Worm (Caenorhabditis elegans) whole organism, L3 larva: ENCODE data around the gene ZC239.4.

Experiments
- R02D3.7 ChIP-seq: fragments of 150-350 bp; optimal IDR thresholded peaks from 2 replicates; lab custom pipeline; 2014; ENCODE audit warnings: missing biosample characterization, missing genetic modification characterization
- ama-1 ChIP-seq: fragments of 150-350 bp; optimal IDR thresholded peaks from 2 replicates; lab custom pipeline; 2018
- ceh-9 ChIP-seq: sonication (generic microtip); optimal IDR thresholded peaks from 2 replicates; lab custom pipeline; 2018; ENCODE audit warnings: missing biosample characterization, missing genetic modification characterization
- eor-1 ChIP-seq, 2 experiments: fragments of 150-350 bp; optimal IDR thresholded peaks; 2 replicates each; lab custom pipeline; 2014 to 2018; ENCODE audit warnings: missing biosample characterization in 2 of 2, missing genetic modification characterization in 2 of 2
- fkh-2 ChIP-seq: fragments of 150-350 bp; optimal IDR thresholded peaks from 2 replicates; lab custom pipeline; 2014; ENCODE audit warnings: missing biosample characterization, missing genetic modification reagents, missing genetic modification characterization
- hmg-11 ChIP-seq: sonication (generic microtip); optimal IDR thresholded peaks from 2 replicates; lab custom pipeline; 2016; ENCODE audit warnings: missing genetic modification characterization, missing compliant biosample characterization
- jun-1 ChIP-seq: fragments of 150-350 bp; optimal IDR thresholded peaks from 2 replicates; lab custom pipeline; 2014; ENCODE audit warnings: missing biosample characterization, missing genetic modification reagents, missing genetic modification characterization
- lin-39 ChIP-seq: fragments of 150-350 bp; optimal IDR thresholded peaks from 2 replicates; lab custom pipeline; 2018; ENCODE audit warnings: missing biosample characterization, missing genetic modification reagents, missing genetic modification characterization
- mdl-1 ChIP-seq: fragments of 150-350 bp; optimal IDR thresholded peaks from 2 replicates; lab custom pipeline; 2014; ENCODE audit warnings: missing biosample characterization, missing genetic modification characterization
- nfya-1 ChIP-seq: sonication (generic microtip); optimal IDR thresholded peaks from 2 replicates; lab custom pipeline; 2017; ENCODE audit warnings: missing genetic modification characterization, mild to moderate bottlenecking, missing compliant biosample characterization, antibody characterized with exemption, moderate library complexity; ENCODE audit not compliant: insufficient read depth
- nhr-12 ChIP-seq: fragments of 150-350 bp; optimal IDR thresholded peaks from 2 replicates; lab custom pipeline; 2014; ENCODE audit warnings: missing biosample characterization, missing genetic modification characterization
- nhr-25 ChIP-seq: sonication (generic microtip); optimal IDR thresholded peaks from 2 replicates; lab custom pipeline; 2017; ENCODE audit warnings: missing biosample characterization, missing genetic modification characterization
- nhr-43 ChIP-seq: sonication (generic microtip); optimal IDR thresholded peaks from 2 replicates; lab custom pipeline; 2016; ENCODE audit warnings: mild to moderate bottlenecking, missing genetic modification characterization, missing compliant biosample characterization; ENCODE audit not compliant: poor library complexity, severe bottlenecking
- nhr-67 ChIP-seq: fragments of 150-350 bp; optimal IDR thresholded peaks from 2 replicates; lab custom pipeline; 2014; ENCODE audit warnings: missing biosample characterization, missing genetic modification characterization
- pha-4 ChIP-seq: fragments of 150-350 bp; optimal IDR thresholded peaks from 2 replicates; lab custom pipeline; 2014; ENCODE audit warnings: missing biosample characterization, missing genetic modification reagents, missing genetic modification characterization
- tbx-2 ChIP-seq: sonication (generic microtip); optimal IDR thresholded peaks from 2 replicates; lab custom pipeline; 2016; ENCODE audit warnings: mild to moderate bottlenecking, missing genetic modification characterization, missing compliant biosample characterization
- unc-39 ChIP-seq: sonication (generic microtip); optimal IDR thresholded peaks from 4 replicates; lab custom pipeline; 2017; ENCODE audit warnings: missing biosample characterization, missing genetic modification characterization
- unc-62 ChIP-seq: fragments of 150-350 bp; sonication (generic microtip); optimal IDR thresholded peaks from 4 replicates; lab custom pipeline; 2014; ENCODE audit warnings: missing biosample characterization, missing genetic modification reagents, missing genetic modification characterization
- zag-1 ChIP-seq: fragments of 150-350 bp; optimal IDR thresholded peaks from 2 replicates; lab custom pipeline; 2014; ENCODE audit warnings: missing biosample characterization, missing genetic modification characterization
- ztf-11 ChIP-seq: fragments of 150-350 bp; optimal IDR thresholded peaks from 2 replicates; lab custom pipeline; 2014; ENCODE audit warnings: missing biosample characterization, missing genetic modification characterization
- ztf-4 ChIP-seq: fragments of 150-350 bp; optimal IDR thresholded peaks from 2 replicates; lab custom pipeline; 2014; ENCODE audit warnings: missing biosample characterization, missing genetic modification characterization

The ZC239.4 gene

DNA sequence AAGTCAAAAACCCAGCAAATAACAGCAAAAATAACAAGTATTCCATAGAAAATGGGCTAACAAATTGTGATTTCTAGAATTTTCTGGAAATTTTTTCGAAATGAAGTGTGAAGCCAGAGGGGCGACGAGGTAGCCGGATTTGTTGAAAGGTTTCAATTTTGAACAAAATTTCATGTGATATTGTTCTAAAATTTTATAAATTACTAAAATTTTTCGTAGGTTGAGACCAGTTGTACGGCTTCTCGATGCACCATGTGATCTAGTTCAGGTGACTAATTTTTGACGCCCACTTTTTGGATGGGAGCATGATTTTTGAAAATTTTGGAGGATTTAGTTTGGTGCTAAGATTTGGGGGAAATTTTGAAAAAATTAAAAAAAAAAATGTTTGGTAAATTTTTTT, 45.3 kb downstream of the ZC239.4 start, which contains the start of gene gcy-19:
Gene gcy-19 (minus strand): TSS at position 101 of the 400 bp plus-strand sequence.
- TF ChIP-seq unc-62 (GFP tag; lab: Kevin White, UChicago) (no peak), ztf-11 (tag; lab: Kevin White, UChicago) (no peak), nhr-67 (tag; lab: Kevin White, UChicago) (no peak), zag-1 (tag; lab: Kevin White, UChicago) (no peak), unc-39 (tag; lab: Kevin White, UChicago) (no peak), tbx-2 (tag; lab: Kevin White, UChicago) (no peak), nhr-25 (no peak), mdl-1 (no peak), R02D3.7 (tag; lab: Kevin White, UChicago) (no peak), ztf-4 (tag; lab: Kevin White, UChicago) (no peak), hmg-11 (tag; lab: Kevin White, UChicago) (no peak), ceh-9 (tag; lab: Kevin White, UChicago) (no peak), jun-1 (no peak)

DNA sequence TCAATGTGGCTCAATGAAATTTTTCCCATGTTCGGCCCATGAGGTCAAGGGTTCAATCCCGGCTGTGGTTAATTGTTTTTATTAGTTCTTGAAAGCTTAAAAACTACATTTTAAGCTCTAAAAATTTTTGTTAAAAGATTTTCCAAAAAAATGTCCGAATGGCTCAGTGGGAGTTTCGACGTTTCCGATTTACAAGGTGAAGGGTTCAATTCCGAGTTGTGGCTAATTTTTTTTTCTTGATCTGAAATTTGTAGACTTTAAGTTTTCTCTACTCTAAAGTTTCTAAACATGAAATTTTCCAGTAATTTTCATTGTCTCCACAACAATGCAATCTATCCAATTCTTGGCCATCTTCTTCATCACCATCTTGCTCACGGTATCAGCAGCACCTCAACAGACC, 48.5 kb downstream of the ZC239.4 start, which contains the start of gene F02E11.2:
Gene F02E11.2 (plus strand): TSS at position 301 of the 400 bp plus-strand sequence.
- no peak for TF ChIP-seq nfya-1
- no peak for TF ChIP-seq eor-1 (tag; optimal IDR thresholded peaks at IDR 0.05; lab: Kevin White, UChicago)
- no peak for TF ChIP-seq pha-4 (tag; lab: Kevin White, UChicago)
- TF ChIP-seq jun-1 = no peak
- no peak for TF ChIP-seq lin-39 (tag; lab: Kevin White, UChicago)
- no peak for TF ChIP-seq fkh-2 (tag; lab: Kevin White, UChicago)
- no peak for TF ChIP-seq ama-1 (lab: Kevin White, UChicago)

DNA sequence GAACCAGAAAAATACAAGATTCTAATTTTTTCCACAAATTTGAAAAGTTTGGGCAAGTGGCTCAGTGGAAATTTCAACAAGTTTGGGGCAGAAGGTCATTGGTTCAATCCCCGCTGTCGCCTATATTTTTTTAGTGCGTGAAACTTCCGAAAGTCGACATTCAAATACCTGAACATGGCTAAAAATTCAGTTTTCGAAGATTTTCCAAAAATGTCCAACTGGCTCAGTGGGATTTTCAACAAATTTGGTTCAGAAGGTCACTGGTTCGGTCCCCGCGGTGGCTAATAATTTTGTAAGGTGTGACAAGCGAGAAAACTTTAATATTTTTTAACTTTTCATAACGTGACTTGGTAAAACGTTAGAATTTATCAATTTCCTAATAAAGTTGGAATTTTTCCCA, 50.7 kb downstream of the ZC239.4 start:
- TF ChIP-seq nhr-12 (tag; lab: Kevin White, UChicago) (no peak), nhr-43 (tag; lab: Kevin White, UChicago) (no peak)
